Fruit fly (Drosophila melanogaster): ENCODE results near the gene twy.

The twy gene

DNA sequence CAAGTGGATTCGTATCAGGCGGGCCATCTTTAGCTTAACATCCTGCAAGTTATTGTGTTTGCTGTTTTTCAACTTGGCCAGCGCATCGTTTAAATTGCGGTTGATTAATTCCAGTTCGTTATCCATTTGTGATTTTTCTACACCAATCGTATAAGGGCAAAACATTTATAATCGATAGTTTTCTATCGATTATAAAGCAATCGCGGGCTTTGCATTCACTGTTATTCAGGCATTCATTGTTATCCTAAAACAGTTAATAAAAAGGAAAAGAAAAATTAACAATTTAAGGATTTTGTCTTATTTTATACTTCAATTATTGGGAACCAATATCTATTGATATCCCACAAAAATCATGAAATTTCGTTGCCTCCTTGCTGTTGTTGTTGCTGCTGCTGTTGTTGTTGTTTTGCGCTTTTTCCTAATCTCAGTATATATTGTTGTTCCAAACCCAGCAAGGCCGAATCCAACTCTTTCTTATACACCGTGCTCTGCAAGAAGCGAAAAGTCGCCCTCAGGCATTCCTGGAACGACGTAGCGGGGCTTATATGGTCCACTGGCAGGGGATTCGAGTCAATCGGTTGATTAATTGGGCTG, 32.6 kb upstream of the twy start, which contains the start of gene CG32095 (continued):
- TF ChIP-seq CG13287 (GFP tag; IDR thresholded peaks at IDR 0.05; ENCODE audit: partially characterized antibody) (peak; percentile 90), trem (tag; optimal IDR thresholded peaks at IDR 0.05) (peak; percentile 75), mld (GFP tag; IDR thresholded peaks at IDR 0.05; ENCODE audit: partially characterized antibody) (peak; percentile 56; the same call in 1 of the 3 replicates), yki (optimal IDR thresholded peaks at IDR 0.05) (no peak), Dad (GFP tag; optimal IDR thresholded peaks at IDR 0.05) (no peak), ci (GFP tag; IDR thresholded peaks at IDR 0.05) (no peak), org-1 (GFP tag; optimal IDR thresholded peaks at IDR 0.05) (no peak), otp (GFP tag; IDR thresholded peaks at IDR 0.05) (no peak), Sry-δ (GFP tag; optimal IDR thresholded peaks at IDR 0.05) (peak; percentile 77), CG10462 (GFP tag; optimal IDR thresholded peaks at IDR 0.05) (peak; percentile 28), CG11504 (tag; optimal IDR thresholded peaks at IDR 0.05) (peak; percentile 27), CG10543 (GFP tag; optimal IDR thresholded peaks at IDR 0.05) (no peak), CG9797 (GFP tag; optimal IDR thresholded peaks at IDR 0.05) (no peak), CG16813 (GFP tag; IDR thresholded peaks at IDR 0.05; ENCODE audit: partially characterized antibody) (peak; percentile 76), zen (tag; optimal IDR thresholded peaks at IDR 0.05) (no peak), CG10565 (GFP tag; optimal IDR thresholded peaks at IDR 0.05) (no peak), CG1603 (tag; optimal IDR thresholded peaks at IDR 0.05) (peak; percentile 22), CG7987 (GFP tag; optimal IDR thresholded peaks at IDR 0.05) (no peak), CG2712 (tag; optimal IDR thresholded peaks at IDR 0.05) (peak; percentile 11), Nf-YB (GFP tag; optimal IDR thresholded peaks at IDR 0.05) (peak; percentile 78), zen2 (GFP tag; IDR thresholded peaks at IDR 0.05; ENCODE audit: partially characterized antibody) (peak; percentile 75), E2f2 (GFP tag; IDR thresholded peaks at IDR 0.05) (peak; percentile 54), grn (GFP tag; optimal IDR thresholded peaks at IDR 0.05) (no peak), CG8359 (GFP tag; optimal IDR thresholded peaks at IDR 0.05; ENCODE audit: borderline replicate concordance) (no peak), CG32767 (GFP tag; IDR thresholded peaks at IDR 0.05) (no peak), Dll (GFP tag; IDR thresholded peaks at IDR 0.05; ENCODE audit: partially characterized antibody) (peak; percentile 88), Nf-YC (tag; optimal IDR thresholded peaks at IDR 0.05) (peak; percentile 80), kni (GFP tag; optimal IDR thresholded peaks at IDR 0.05) (no peak), hth (optimal IDR thresholded peaks at IDR 0.05) (no peak), row (GFP tag; IDR thresholded peaks at IDR 0.05) (peak; percentile 13; the same call in 1 of the 3 replicates), Myb (GFP tag; optimal IDR thresholded peaks at IDR 0.05) (peak; percentile 34), fd3F (GFP tag; optimal IDR thresholded peaks at IDR 0.05) (no peak), CG34224 (GFP tag; IDR thresholded peaks at IDR 0.05; ENCODE audit: partially characterized antibody) (peak; percentile 80), amos (GFP tag; IDR thresholded peaks at IDR 0.05; ENCODE audit: partially characterized antibody) (peak; percentile 86), CG30403 (GFP tag; optimal IDR thresholded peaks at IDR 0.05) (no peak), CG2116 (GFP tag; optimal IDR thresholded peaks at IDR 0.05) (peak; percentile 72), Meics (GFP tag; optimal IDR thresholded peaks at IDR 0.05) (no peak), seq (GFP tag; IDR thresholded peaks at IDR 0.05) (no peak), sc (optimal IDR thresholded peaks at IDR 0.05) (no peak), sc (GFP tag; optimal IDR thresholded peaks at IDR 0.05) (no peak), chinmo (GFP tag; IDR thresholded peaks at IDR 0.05; ENCODE audit: partially characterized antibody) (0 out of 4 replicates have a peak, but pooled peaks have one; percentile 14), CHES-1-like (GFP tag; optimal IDR thresholded peaks at IDR 0.05) (no peak), CG8924 (tag; optimal IDR thresholded peaks at IDR 0.05) (no peak), CG4360 (GFP tag; IDR thresholded peaks at IDR 0.05) (peak; percentile 76), CG3726 (GFP tag; IDR thresholded peaks at IDR 0.05) (no peak), CG17361 (GFP tag; IDR thresholded peaks at IDR 0.05) (0 out of 3 replicates have a peak, but pooled peaks have one; percentile 12), CG18476 (GFP tag; optimal IDR thresholded peaks at IDR 0.05) (no peak), vnd (GFP tag; IDR thresholded peaks at IDR 0.05; ENCODE audit: partially characterized antibody) (peak; percentile 66; the same call in 2 of the 3 replicates), knrl (GFP tag; IDR thresholded peaks at IDR 0.05; ENCODE audit: partially characterized antibody) (peak; percentile 70; the same call in 2 of the 3 replicates)
